Fruit fly (Drosophila melanogaster): ENCODE measurements around the gene CG42637.

The CG42637 gene

DNA sequence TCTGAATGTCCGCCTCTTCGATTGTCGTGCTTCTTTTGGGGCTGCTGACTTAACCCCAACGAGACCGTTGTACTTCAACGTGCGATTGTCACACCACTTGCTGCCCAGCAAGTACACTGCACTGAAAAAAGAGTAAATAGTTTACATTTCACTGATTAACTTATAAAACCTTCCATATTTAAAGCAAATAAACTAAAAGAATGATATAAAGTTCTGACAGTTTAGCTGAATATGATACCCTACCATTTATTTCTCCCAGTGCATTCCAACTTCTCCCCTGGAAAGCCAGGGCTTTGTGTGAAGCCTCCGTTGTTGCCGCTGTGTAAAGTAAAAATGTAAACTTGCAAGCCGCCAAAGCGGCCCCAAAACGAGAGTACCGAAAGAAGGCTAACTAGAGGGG is 119.1 kb downstream of the CG42637 start:
- peak; percentile 18 for TF ChIP-seq Snoo (tag; optimal IDR thresholded peaks at IDR 0.05)
- TF ChIP-seq CG32121 (GFP tag; IDR thresholded peaks at IDR 0.05) = no peak
- no peak for TF ChIP-seq CG13204 (GFP tag; optimal IDR thresholded peaks at IDR 0.05)
- TF ChIP-seq rn (GFP tag; IDR thresholded peaks at IDR 0.05) = no peak
- TF ChIP-seq Pif1A (GFP tag; optimal IDR thresholded peaks at IDR 0.05) = peak; percentile 40
- no peak for TF ChIP-seq CG10348 (GFP tag; IDR thresholded peaks at IDR 0.05)
- TF ChIP-seq CG14655 (GFP tag; optimal IDR thresholded peaks at IDR 0.05) = peak; percentile 46
- peak; percentile 22 for TF ChIP-seq CG8301 (tag; optimal IDR thresholded peaks at IDR 0.05)
- peak; percentile 42 for TF ChIP-seq CG9948 (tag; optimal IDR thresholded peaks at IDR 0.05)
- TF ChIP-seq CG4496 (GFP tag; IDR thresholded peaks at IDR 0.05) = peak; percentile 55; the same call in 2 of the 3 replicates
- TF ChIP-seq Pif1B (GFP tag; optimal IDR thresholded peaks at IDR 0.05) = peak; percentile 23
- TF ChIP-seq CG34367 (tag; optimal IDR thresholded peaks at IDR 0.05) = peak; percentile 30
- TF ChIP-seq fd96Ca (GFP tag; IDR thresholded peaks at IDR 0.05) = no peak
- peak; percentile 57 for TF ChIP-seq CG8159 (tag; optimal IDR thresholded peaks at IDR 0.05)
- TF ChIP-seq CG12605 (GFP tag; IDR thresholded peaks at IDR 0.05) = no peak
- peak; percentile 53 for TF ChIP-seq CG15710 (tag; optimal IDR thresholded peaks at IDR 0.05)
- no peak for TF ChIP-seq EcR (GFP tag; optimal IDR thresholded peaks at IDR 0.05)
- TF ChIP-seq D1 (tag; optimal IDR thresholded peaks at IDR 0.05) = no peak
- peak; percentile 51 for TF ChIP-seq CG17806 (tag; optimal IDR thresholded peaks at IDR 0.05)
- no peak for TF ChIP-seq Ets98B (GFP tag; IDR thresholded peaks at IDR 0.05)
- TF ChIP-seq gl (tag; optimal IDR thresholded peaks at IDR 0.05) = peak; percentile 1

DNA sequence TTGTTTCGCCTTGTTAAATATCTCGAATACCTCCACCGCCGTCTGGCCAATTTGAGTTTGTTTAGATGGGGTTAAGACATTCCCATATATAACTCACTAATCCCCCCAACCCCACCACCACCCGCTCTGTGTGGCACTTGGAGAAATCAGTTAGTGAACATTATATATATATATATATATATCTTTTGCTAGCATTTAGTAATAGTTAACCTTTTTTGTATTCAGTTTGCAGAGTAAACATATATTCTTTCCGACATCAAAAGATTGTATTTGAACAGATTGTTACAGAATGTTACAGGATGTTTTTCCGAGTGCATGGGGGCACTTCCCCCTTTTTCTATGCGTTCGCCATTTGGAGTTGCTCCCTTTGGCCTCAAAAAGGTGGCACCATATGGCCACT is 122.9 kb downstream of the CG42637 start:
- TF ChIP-seq CG15710 (tag; optimal IDR thresholded peaks at IDR 0.05) (no peak), D1 (tag; optimal IDR thresholded peaks at IDR 0.05) (no peak), CG12605 (GFP tag; IDR thresholded peaks at IDR 0.05) (no peak), Pif1B (GFP tag; optimal IDR thresholded peaks at IDR 0.05) (no peak), CG14655 (GFP tag; optimal IDR thresholded peaks at IDR 0.05) (peak; percentile 9), gl (tag; optimal IDR thresholded peaks at IDR 0.05) (no peak), CG17806 (tag; optimal IDR thresholded peaks at IDR 0.05) (peak; percentile 3), CG8159 (tag; optimal IDR thresholded peaks at IDR 0.05) (peak; percentile 9), EcR (GFP tag; optimal IDR thresholded peaks at IDR 0.05) (no peak), CG9948 (tag; optimal IDR thresholded peaks at IDR 0.05) (no peak), CG34367 (tag; optimal IDR thresholded peaks at IDR 0.05) (no peak), CG4496 (GFP tag; IDR thresholded peaks at IDR 0.05) (no peak)
